Fruit fly (Drosophila melanogaster) Kc167 (cell line): ENCODE data around the gene Shawn.

Source experiments
- Sin3A ChIP-seq: fragments of >200 bp; optimal IDR thresholded peaks from 2 replicates; lab custom pipeline; 2018; ENCODE audit warnings: missing external identifiers
- h ChIP-seq: fragments of >200 bp; optimal IDR thresholded peaks from 3 replicates; lab custom pipeline; 2018; ENCODE audit warnings: missing external identifiers
- psq ChIP-seq: fragments of >200 bp; optimal IDR thresholded peaks from 2 replicates; lab custom pipeline; 2017; ENCODE audit warnings: missing external identifiers
- ttk ChIP-seq: sonication (Bioruptor generic); optimal IDR thresholded peaks from 2 replicates; lab custom pipeline; 2017; ENCODE audit warnings: missing external identifiers

DNA sequence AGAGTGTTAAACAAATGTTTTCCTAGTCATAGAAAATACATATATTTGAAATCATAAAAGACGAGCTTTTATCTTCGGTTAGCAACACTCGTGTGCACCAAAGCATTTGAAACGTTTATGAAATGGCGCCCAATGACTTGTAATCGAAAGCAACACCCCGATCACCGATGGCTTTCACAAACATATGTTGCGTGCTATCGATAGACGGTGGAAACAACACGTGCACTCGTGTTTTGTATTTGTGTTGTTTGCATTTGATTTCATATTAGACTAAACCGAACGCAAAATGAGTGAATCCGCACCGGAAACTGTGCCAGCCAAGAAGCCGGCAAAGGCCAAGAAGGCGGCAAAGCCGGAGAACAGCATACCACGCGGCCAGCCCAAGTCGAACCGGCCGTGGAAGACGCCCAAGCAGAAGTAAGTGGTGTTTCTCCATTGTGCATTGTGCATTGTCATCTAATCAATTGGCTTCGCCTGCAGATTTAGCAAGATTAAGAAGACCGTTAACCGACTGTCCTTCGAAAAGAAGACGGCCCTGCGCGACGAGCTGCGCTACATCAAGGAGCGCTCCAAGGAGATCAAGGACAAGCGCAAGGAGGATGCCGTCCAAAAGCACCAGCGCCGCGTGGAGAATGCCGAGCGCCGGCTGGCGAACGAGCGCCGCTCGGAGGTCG is 4.8 kb downstream of the Shawn start, which contains the start of gene CG14210:
- TF ChIP-seq h (lab: Kevin White, UChicago): no peak
- TF ChIP-seq ttk: no peak
- TF ChIP-seq psq (lab: Kevin White, UChicago): no peak
- TF ChIP-seq Sin3A (lab: Kevin White, UChicago): no peak
